Worm (Caenorhabditis elegans) whole organism, L1 larva: ENCODE results near the gene F09G8.7.

Source experiments
- aha-1 ChIP-seq: fragments of 150-350 bp; optimal IDR thresholded peaks from 2 replicates; lab custom pipeline; 2014; ENCODE audit warnings: missing biosample characterization, missing genetic modification characterization
- alr-1 ChIP-seq: fragments of 200-800 bp; sonication (Bioruptor generic); optimal IDR thresholded peaks from 2 replicates; lab custom pipeline; 2018; ENCODE audit warnings: borderline replicate concordance, mild to moderate bottlenecking, missing genetic modification characterization, missing compliant biosample characterization
- ama-1 ChIP-seq: fragments of 150-350 bp; optimal IDR thresholded peaks from 2 replicates; lab custom pipeline; 2014
- blmp-1 ChIP-seq: fragments of 150-350 bp; optimal IDR thresholded peaks from 2 replicates; lab custom pipeline; 2014; ENCODE audit warnings: missing biosample characterization, missing genetic modification characterization
- ceh-8 ChIP-seq: fragments of 200-800 bp; sonication (Bioruptor generic); optimal IDR thresholded peaks from 2 replicates; lab custom pipeline; 2018; ENCODE audit warnings: mild to moderate bottlenecking, missing genetic modification characterization, moderate library complexity, missing compliant biosample characterization
- dsc-1 ChIP-seq: sonication (generic microtip); optimal IDR thresholded peaks from 2 replicates; lab custom pipeline; 2016; ENCODE audit warnings: mild to moderate bottlenecking, missing genetic modification characterization, missing compliant biosample characterization
- efl-1 ChIP-seq, 4 experiments: fragments of 150-350 bp; optimal IDR thresholded peaks in 3 of 4; peaks in 1 of 4; 1 replicate in 1 of 4; 2 replicates in 3 of 4; lab custom pipeline; 2014; ENCODE audit warnings: missing biosample characterization in 2 of 4, missing genetic modification characterization in 2 of 4, missing genetic modification reagents in 2 of 4
- egl-13 ChIP-seq: sonication (generic microtip); optimal IDR thresholded peaks from 2 replicates; lab custom pipeline; 2016; ENCODE audit warnings: missing genotype, missing genetic modification reagents, missing genetic modification characterization, missing compliant biosample characterization
- egl-27 ChIP-seq, 2 experiments: fragments of 150-350 bp in 1 of 2; sonication (generic microtip); optimal IDR thresholded peaks; 3 replicates each; lab custom pipeline; 2017 to 2018; ENCODE audit warnings: missing biosample characterization in 2 of 2, missing genetic modification characterization in 2 of 2, missing genetic modification reagents in 2 of 2
- elt-2 ChIP-seq: sonication (generic microtip); optimal IDR thresholded peaks from 2 replicates; lab custom pipeline; 2016; ENCODE audit warnings: missing genetic modification characterization, mild to moderate bottlenecking, inconsistent platforms, missing compliant biosample characterization, missing genetic modification reagents
- ets-5 ChIP-seq: fragments of 200-800 bp; sonication (Bioruptor generic); IDR thresholded peaks from 2 replicates; pipeline ENCODE4 v1.3.6; 2022; ENCODE audit warnings: missing genetic modification characterization, missing compliant biosample characterization
- fkh-8 ChIP-seq: sonication (generic microtip); optimal IDR thresholded peaks from 2 replicates; lab custom pipeline; 2016; ENCODE audit warnings: mild to moderate bottlenecking, missing genetic modification characterization, missing compliant biosample characterization
- irx-1 ChIP-seq: sonication (generic microtip); optimal IDR thresholded peaks from 2 replicates; lab custom pipeline; 2016; ENCODE audit warnings: missing genetic modification characterization, missing compliant biosample characterization
- jun-1 ChIP-seq: fragments of 150-350 bp; optimal IDR thresholded peaks from 2 replicates; lab custom pipeline; 2014; ENCODE audit warnings: missing biosample characterization, missing genetic modification reagents, missing genetic modification characterization
- lin-14 ChIP-seq: fragments of 200-800 bp; sonication (Bioruptor generic); optimal IDR thresholded peaks from 2 replicates; lab custom pipeline; 2018; ENCODE audit warnings: mild to moderate bottlenecking, missing genetic modification characterization, moderate library complexity, missing compliant biosample characterization
- lsy-2 ChIP-seq, 2 experiments: fragments of 150-350 bp; optimal IDR thresholded peaks; 2 replicates each; lab custom pipeline; 2014; ENCODE audit warnings: missing biosample characterization in 2 of 2, missing genetic modification characterization in 2 of 2
- mab-9 ChIP-seq: fragments of 200-800 bp; sonication (Bioruptor generic); IDR thresholded peaks from 2 replicates; pipeline ENCODE4 v1.3.6; 2022; ENCODE audit warnings: missing genetic modification reagents, missing genetic modification characterization, missing compliant biosample characterization
- nhr-11 ChIP-seq: fragments of 150-350 bp; optimal IDR thresholded peaks from 2 replicates; lab custom pipeline; 2014; ENCODE audit warnings: missing biosample characterization, missing genetic modification characterization
- nhr-20 ChIP-seq: sonication (generic microtip); optimal IDR thresholded peaks from 2 replicates; lab custom pipeline; 2016; ENCODE audit warnings: mild to moderate bottlenecking, missing genetic modification characterization, missing compliant biosample characterization
- nhr-47 ChIP-seq: sonication (generic microtip); optimal IDR thresholded peaks from 2 replicates; lab custom pipeline; 2016; ENCODE audit warnings: mild to moderate bottlenecking, missing genetic modification characterization, moderate library complexity, missing compliant biosample characterization
- nhr-71 ChIP-seq: sonication (generic microtip); optimal IDR thresholded peaks from 2 replicates; lab custom pipeline; 2016; ENCODE audit warnings: mild to moderate bottlenecking, missing genetic modification characterization, moderate library complexity, missing compliant biosample characterization
- nhr-76 ChIP-seq: sonication (generic microtip); optimal IDR thresholded peaks from 2 replicates; lab custom pipeline; 2017; ENCODE audit warnings: missing biosample characterization, missing genetic modification characterization
- nhr-85 ChIP-seq: sonication (generic microtip); peaks from one replicate; lab custom pipeline; 2016; ENCODE audit warnings: missing genetic modification characterization, inconsistent platforms, missing compliant biosample characterization
- nhr-90 ChIP-seq: sonication (generic microtip); optimal IDR thresholded peaks from 2 replicates; lab custom pipeline; 2016; ENCODE audit warnings: mild to moderate bottlenecking, missing genetic modification characterization, missing compliant biosample characterization; ENCODE audit not compliant: poor library complexity
- pax-3 ChIP-seq: fragments of 200-800 bp; sonication (Bioruptor generic); optimal IDR thresholded peaks from 2 replicates; lab custom pipeline; 2018; ENCODE audit warnings: mild to moderate bottlenecking, missing genetic modification characterization, moderate library complexity, missing compliant biosample characterization
- skn-1 ChIP-seq: fragments of 150-350 bp; optimal IDR thresholded peaks from 2 replicates; lab custom pipeline; 2014; ENCODE audit warnings: missing biosample characterization, missing genetic modification characterization
- snpc-4 ChIP-seq: fragments of 150-350 bp; optimal IDR thresholded peaks from 2 replicates; lab custom pipeline; 2014; ENCODE audit warnings: missing biosample characterization, missing genetic modification characterization
- sox-4 ChIP-seq: sonication (generic microtip); optimal IDR thresholded peaks from 2 replicates; lab custom pipeline; 2016; ENCODE audit warnings: missing genetic modification characterization, missing compliant biosample characterization
- swsn-7 ChIP-seq: sonication (generic microtip); optimal IDR thresholded peaks from 2 replicates; lab custom pipeline; 2016; ENCODE audit warnings: missing genetic modification characterization, missing compliant biosample characterization
- tbx-2 ChIP-seq: sonication (generic microtip); optimal IDR thresholded peaks from 2 replicates; lab custom pipeline; 2016; ENCODE audit warnings: missing genetic modification characterization, missing compliant biosample characterization
- unc-30 ChIP-seq: sonication (generic microtip); optimal IDR thresholded peaks from 2 replicates; lab custom pipeline; 2017; ENCODE audit warnings: missing biosample characterization, missing genetic modification characterization
- unc-62 ChIP-seq: fragments of 150-350 bp; optimal IDR thresholded peaks from 2 replicates; lab custom pipeline; 2014; ENCODE audit warnings: missing biosample characterization, missing genetic modification reagents, missing genetic modification characterization
- unc-86 ChIP-seq: sonication (generic microtip); optimal IDR thresholded peaks from 2 replicates; lab custom pipeline; 2016; ENCODE audit warnings: missing genetic modification characterization, missing compliant biosample characterization
- unc-98 ChIP-seq: fragments of 200-800 bp; sonication (Bioruptor generic); IDR thresholded peaks from 2 replicates; pipeline ENCODE4 v1.3.6; 2022; ENCODE audit warnings: missing genetic modification characterization, missing compliant biosample characterization
- zip-4 ChIP-seq: fragments of 200-800 bp; sonication (Bioruptor generic); optimal IDR thresholded peaks from 2 replicates; lab custom pipeline; 2018; ENCODE audit warnings: mild to moderate bottlenecking, missing genetic modification characterization, moderate library complexity, missing compliant biosample characterization
- ztf-4 ChIP-seq: fragments of 150-350 bp; optimal IDR thresholded peaks from 2 replicates; lab custom pipeline; 2014; ENCODE audit warnings: missing biosample characterization, missing genetic modification characterization

Gene F09G8.7

DNA sequence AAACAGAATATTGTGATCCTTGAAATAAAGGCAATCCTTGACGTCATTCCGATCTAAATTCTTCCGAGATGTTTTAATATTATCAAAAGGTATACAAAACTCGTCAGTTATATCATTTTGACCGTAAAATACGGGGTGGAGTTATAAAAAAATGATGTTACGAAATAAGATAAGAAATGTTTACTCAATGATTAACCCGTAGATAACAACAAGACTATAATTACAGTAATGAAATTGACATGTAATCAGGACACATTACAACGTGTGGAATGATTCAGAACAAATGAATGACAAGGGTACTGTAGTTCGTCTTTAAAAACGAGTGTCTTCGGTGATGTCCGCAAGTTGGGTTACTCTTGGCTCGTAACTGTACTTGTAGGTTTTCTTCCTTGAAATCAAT, 30.3 kb downstream of the F09G8.7 start, which contains the start of gene tsp-2:
tsp-2 (minus strand) TSS at position 109 of the 400 bp plus-strand sequence.
- no peak for TF ChIP-seq aha-1
- TF ChIP-seq alr-1 (tag; lab: Kevin White, UChicago), result no peak
- TF ChIP-seq elt-2 (tag; lab: Kevin White, UChicago), result peak; percentile 47

DNA sequence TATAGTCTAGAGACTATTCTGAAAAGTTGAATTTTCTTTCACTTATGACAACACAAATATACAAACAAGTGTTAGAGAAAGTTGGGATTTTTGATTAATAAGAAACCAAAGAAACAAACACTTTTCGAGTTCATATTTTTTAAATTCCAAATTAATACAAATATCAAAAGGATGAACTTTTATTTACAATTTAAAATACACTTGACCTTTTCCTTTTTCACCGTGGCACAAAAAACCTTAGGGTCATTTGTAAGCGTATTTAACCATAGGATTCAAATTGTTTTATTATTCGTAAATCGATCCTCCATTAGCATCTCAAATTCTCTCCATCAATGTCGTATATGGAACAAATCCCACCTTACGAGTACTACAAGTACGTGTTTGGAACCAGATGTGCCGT, 32.3 kb downstream of the F09G8.7 start, which contains the start of gene C02F5.5:
C02F5.5 (plus strand) TSS at position 301 of the 400 bp plus-strand sequence.
- TF ChIP-seq aha-1 (no peak), unc-62 (no peak), mab-9 (GFP tag; lab: Robert Waterston, UW) (no peak), ets-5 (GFP tag; lab: Robert Waterston, UW) (no peak), unc-98 (GFP tag; lab: Robert Waterston, UW) (no peak), tbx-2 (tag; lab: Kevin White, UChicago) (no peak), nhr-76 (tag; lab: Kevin White, UChicago) (no peak), jun-1 (tag; lab: Kevin White, UChicago) (no peak)

DNA sequence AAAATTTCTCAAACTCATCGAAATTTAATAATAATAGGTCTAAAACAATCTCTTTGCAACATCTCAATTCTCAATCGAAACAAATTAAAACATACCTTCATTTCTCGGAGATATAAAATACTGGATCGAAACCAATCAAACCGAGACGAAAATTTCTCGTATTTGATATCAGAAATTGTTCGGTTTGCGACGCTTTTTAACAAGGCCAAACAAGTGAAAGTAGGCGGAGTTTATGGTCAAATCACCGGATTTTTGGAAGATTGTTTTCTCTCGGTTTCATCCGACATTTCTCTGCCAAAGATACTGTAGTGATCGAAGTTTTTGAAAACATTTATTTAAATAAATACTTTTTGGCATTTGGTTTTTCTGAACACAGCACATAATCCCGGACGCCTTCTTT, 32.8 kb downstream of the F09G8.7 start, which contains the start of gene C02F5.14:
C02F5.14 (minus strand) TSS at position 157 of the 400 bp plus-strand sequence.
- TF ChIP-seq nhr-85 (tag; lab: Kevin White, UChicago), result peak; percentile 48
- no peak for TF ChIP-seq unc-98 (GFP tag; lab: Robert Waterston, UW)
- TF ChIP-seq blmp-1, result peak; percentile 95

DNA sequence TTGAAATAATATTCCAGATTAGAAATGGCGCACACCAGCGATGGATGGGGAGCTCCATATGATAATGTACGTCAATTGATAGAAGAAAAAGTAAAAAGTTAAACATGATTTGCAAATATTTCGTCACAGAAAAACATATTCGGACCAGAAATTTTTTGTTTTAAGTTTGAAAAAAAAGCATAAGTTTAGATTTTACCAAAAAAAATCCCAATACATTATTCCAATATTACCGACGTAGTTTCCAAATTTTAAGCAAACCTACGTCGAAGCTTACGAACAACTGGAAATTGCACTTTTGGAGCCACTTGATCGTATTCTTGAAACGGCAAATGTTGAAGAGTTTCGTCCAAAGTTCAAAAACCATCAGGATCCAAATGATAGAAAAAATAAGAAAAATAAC, 35.5 kb downstream of the F09G8.7 start, which contains the start of gene henn-1:
henn-1 (plus strand) TSS at position 18 of the 400 bp plus-strand sequence.
- peak; percentile 4 for TF ChIP-seq nhr-47 (tag; lab: Kevin White, UChicago)
- no peak for TF ChIP-seq elt-2 (tag; lab: Kevin White, UChicago)
- no peak for TF ChIP-seq snpc-4
- TF ChIP-seq unc-30 (tag; lab: Kevin White, UChicago), result no peak
- no peak for TF ChIP-seq efl-1 (optimal IDR thresholded peaks at IDR 0.05; lab: Kevin White, UChicago)
- peak in 1 of 2 experiments; percentile 90 for TF ChIP-seq efl-1 (GFP tag; optimal IDR thresholded peaks at IDR 0.05 in 1 of 2; lab: Kevin White, UChicago)
- TF ChIP-seq skn-1 (tag; lab: Kevin White, UChicago), result no peak
- no peak for TF ChIP-seq nhr-20 (tag; lab: Kevin White, UChicago)
- TF ChIP-seq nhr-76 (tag; lab: Kevin White, UChicago), result no peak
- no peak for TF ChIP-seq egl-27 (tag; optimal IDR thresholded peaks at IDR 0.05; lab: Kevin White, UChicago)
- TF ChIP-seq irx-1 (tag; lab: Kevin White, UChicago), result peak; percentile 3
- peak; percentile 22 for TF ChIP-seq ama-1
- no peak for TF ChIP-seq nhr-90 (tag; lab: Kevin White, UChicago)
- TF ChIP-seq lsy-2 (tag; optimal IDR thresholded peaks at IDR 0.05; lab: Kevin White, UChicago), result peak in 1 of 2 experiments; percentile 15
- no peak for TF ChIP-seq unc-62

DNA sequence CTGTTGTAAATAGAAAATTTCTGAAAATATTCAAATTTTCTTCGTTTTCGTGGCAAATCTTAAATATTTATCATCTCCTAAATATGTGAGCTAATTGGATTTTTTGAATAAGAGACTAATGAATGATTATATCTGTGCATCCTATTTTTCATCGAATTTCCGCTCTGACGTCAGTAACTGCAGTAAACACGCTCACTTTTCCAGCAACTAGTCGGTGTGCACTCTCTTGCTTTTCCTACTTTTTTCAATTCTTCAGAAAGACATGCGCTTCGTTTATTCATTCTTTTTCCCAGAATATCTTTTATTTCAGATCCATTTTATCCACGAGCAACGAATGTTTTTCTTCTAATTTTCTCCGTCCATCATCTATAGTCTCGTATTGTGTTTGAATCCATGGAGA, 38.7 kb downstream of the F09G8.7 start:
- TF ChIP-seq ztf-4 (peak; percentile 45), alr-1 (tag; lab: Kevin White, UChicago) (no peak), swsn-7 (tag; lab: Kevin White, UChicago) (peak; percentile 43), lin-14 (GFP tag; lab: Kevin White, UChicago) (peak; percentile 63), fkh-8 (peak; percentile 71), dsc-1 (peak; percentile 92), nhr-11 (tag; lab: Kevin White, UChicago) (peak; percentile 45), pax-3 (tag; lab: Kevin White, UChicago) (peak; percentile 23), nhr-71 (tag; lab: Kevin White, UChicago) (peak; percentile 73), ceh-8 (GFP tag; lab: Kevin White, UChicago) (no peak), sox-4 (tag; lab: Kevin White, UChicago) (peak; percentile 1), zip-4 (GFP tag; lab: Kevin White, UChicago) (no peak), unc-86 (tag; lab: Kevin White, UChicago) (peak; percentile 91), egl-13 (tag; lab: Kevin White, UChicago) (peak; percentile 76), nhr-47 (tag; lab: Kevin White, UChicago) (peak; percentile 70), nhr-20 (tag; lab: Kevin White, UChicago) (no peak)
